Fruit fly (Drosophila melanogaster): ENCODE data around the gene MetRS-m.

MetRS-m gene

DNA sequence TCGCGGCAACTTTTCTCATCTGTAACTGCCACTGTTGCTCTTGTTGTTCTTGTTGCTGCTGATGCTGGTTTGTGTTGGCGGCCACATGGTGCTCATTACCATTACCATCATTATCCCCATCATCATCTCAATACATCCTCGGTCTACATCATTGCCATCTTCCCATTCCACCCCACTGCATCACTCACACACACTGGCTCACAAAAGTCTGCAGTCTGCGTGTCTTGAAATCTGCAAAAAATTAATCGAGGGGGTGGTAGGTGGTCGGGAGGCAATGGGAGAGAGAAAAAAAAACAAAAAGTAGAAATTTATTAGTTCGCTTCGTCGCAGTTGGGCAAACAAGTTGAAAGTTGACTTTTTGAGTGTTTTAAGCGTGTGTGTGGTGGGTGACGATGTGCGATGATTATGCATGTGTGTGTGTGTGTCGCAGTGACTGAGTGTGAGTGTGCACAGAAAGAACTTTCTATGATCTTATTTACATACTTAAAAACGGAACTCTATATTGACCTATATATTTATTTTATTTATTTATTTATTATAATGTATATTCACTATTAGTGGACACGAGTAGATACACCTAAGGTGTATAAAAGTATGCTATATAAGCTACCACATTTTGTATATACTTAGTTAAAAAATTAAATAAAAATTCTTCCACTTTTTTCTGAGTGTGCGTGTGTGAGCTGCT lies 19.7 kb upstream of the MetRS-m start (continued):
- TF ChIP-seq ewg (GFP tag; optimal IDR thresholded peaks at IDR 0.05) (no peak), CG9932 (GFP tag; IDR thresholded peaks at IDR 0.05) (no peak), CG32767 (GFP tag; IDR thresholded peaks at IDR 0.05) (no peak), CG3726 (GFP tag; IDR thresholded peaks at IDR 0.05) (no peak), HmgZ (tag; optimal IDR thresholded peaks at IDR 0.05) (no peak), CG8290 (GFP tag; optimal IDR thresholded peaks at IDR 0.05) (peak; percentile 34), CG8290 (tag; optimal IDR thresholded peaks at IDR 0.05) (no peak), slbo (GFP tag; IDR thresholded peaks at IDR 0.05) (peak; percentile 29; the same call in 1 of the 2 replicates), Ada2b (GFP tag; IDR thresholded peaks at IDR 0.05) (no peak), CG13775 (GFP tag; optimal IDR thresholded peaks at IDR 0.05) (peak; percentile 9), CkIIα-i1 (GFP tag; IDR thresholded peaks at IDR 0.05) (no peak), CG8924 (tag; optimal IDR thresholded peaks at IDR 0.05) (peak; percentile 27), Spps (tag; optimal IDR thresholded peaks at IDR 0.05) (no peak), CG9797 (GFP tag; optimal IDR thresholded peaks at IDR 0.05) (no peak), psq (GFP tag; optimal IDR thresholded peaks at IDR 0.05) (no peak), pho (GFP tag; optimal IDR thresholded peaks at IDR 0.05) (no peak), CG11723 (GFP tag; optimal IDR thresholded peaks at IDR 0.05) (no peak), sna (GFP tag; IDR thresholded peaks at IDR 0.05; ENCODE audit: partially characterized antibody) (no peak), cwo (GFP tag; optimal IDR thresholded peaks at IDR 0.05) (peak; percentile 38), fd96Cb (tag; optimal IDR thresholded peaks at IDR 0.05) (no peak), Med (GFP tag) (peak; percentile 72), kni (GFP tag; optimal IDR thresholded peaks at IDR 0.05) (no peak), CG2199 (GFP tag; IDR thresholded peaks at IDR 0.05) (no peak), Hey (tag; optimal IDR thresholded peaks at IDR 0.05) (no peak), CG10959 (GFP tag; IDR thresholded peaks at IDR 0.05) (no peak), CG11085 (GFP tag; IDR thresholded peaks at IDR 0.05) (no peak), CG30403 (GFP tag; optimal IDR thresholded peaks at IDR 0.05) (peak; percentile 22), ftz-f1 (GFP tag; optimal IDR thresholded peaks at IDR 0.05) (no peak), CG15696 (tag; optimal IDR thresholded peaks at IDR 0.05) (no peak), CG12219 (GFP tag; optimal IDR thresholded peaks at IDR 0.05) (no peak), ssp (GFP tag; IDR thresholded peaks at IDR 0.05) (no peak), NC2α (GFP tag; optimal IDR thresholded peaks at IDR 0.05) (no peak), CG10654 (GFP tag; optimal IDR thresholded peaks at IDR 0.05) (no peak), stwl (tag; optimal IDR thresholded peaks at IDR 0.05) (no peak), nom (GFP tag; optimal IDR thresholded peaks at IDR 0.05) (no peak), CG4854 (GFP tag; optimal IDR thresholded peaks at IDR 0.05) (no peak), CG5953 (GFP tag; IDR thresholded peaks at IDR 0.05) (no peak), zf30C (GFP tag; optimal IDR thresholded peaks at IDR 0.05) (peak; percentile 55), CG3281 (GFP tag; optimal IDR thresholded peaks at IDR 0.05) (peak; percentile 50), CG4282 (GFP tag; optimal IDR thresholded peaks at IDR 0.05) (no peak), CG14441 (GFP tag; IDR thresholded peaks at IDR 0.05) (no peak), CG1233 (GFP tag; optimal IDR thresholded peaks at IDR 0.05) (no peak), zfh2 (GFP tag; optimal IDR thresholded peaks at IDR 0.05) (no peak), cas (GFP tag; IDR thresholded peaks at IDR 0.05) (no peak), nerfin-1 (tag; optimal IDR thresholded peaks at IDR 0.05) (no peak), HLH3B (GFP tag; IDR thresholded peaks at IDR 0.05) (0 out of 2 replicates have a peak, but pooled peaks have one; percentile 18), Eip74EF (GFP tag; optimal IDR thresholded peaks at IDR 0.05) (no peak), bab2 (GFP tag; optimal IDR thresholded peaks at IDR 0.05) (no peak), Hr39 (optimal IDR thresholded peaks at IDR 0.05) (no peak), Elba2 (GFP tag; optimal IDR thresholded peaks at IDR 0.05) (no peak), wor (GFP tag; IDR thresholded peaks at IDR 0.05) (no peak), CG32532 (GFP tag; IDR thresholded peaks at IDR 0.05) (no peak)

Data from whole organism, embryonic.